Worm (Caenorhabditis elegans) whole organism, early embryonic: ENCODE measurements around the gene ins-11.

ENCODE experiments used
- F13C5.2 ChIP-seq: sonication (generic microtip); optimal IDR thresholded peaks from 2 replicates; lab custom pipeline; 2017; ENCODE audit warnings: mild to moderate bottlenecking, missing genetic modification characterization, inconsistent platforms, missing compliant biosample characterization
- tbx-11 ChIP-seq: fragments of 200-800 bp; sonication (Bioruptor generic); IDR thresholded peaks from 2 replicates; pipeline ENCODE4 v1.3.6; 2022; ENCODE audit warnings: missing genetic modification characterization, missing compliant biosample characterization
- tbx-37 ChIP-seq: fragments of 200-800 bp; sonication (Bioruptor generic); conservative IDR thresholded peaks from 2 replicates; pipeline ENCODE4 v1.3.6; 2022; ENCODE audit warnings: missing genetic modification reagents, missing genetic modification characterization, missing compliant biosample characterization

DNA sequence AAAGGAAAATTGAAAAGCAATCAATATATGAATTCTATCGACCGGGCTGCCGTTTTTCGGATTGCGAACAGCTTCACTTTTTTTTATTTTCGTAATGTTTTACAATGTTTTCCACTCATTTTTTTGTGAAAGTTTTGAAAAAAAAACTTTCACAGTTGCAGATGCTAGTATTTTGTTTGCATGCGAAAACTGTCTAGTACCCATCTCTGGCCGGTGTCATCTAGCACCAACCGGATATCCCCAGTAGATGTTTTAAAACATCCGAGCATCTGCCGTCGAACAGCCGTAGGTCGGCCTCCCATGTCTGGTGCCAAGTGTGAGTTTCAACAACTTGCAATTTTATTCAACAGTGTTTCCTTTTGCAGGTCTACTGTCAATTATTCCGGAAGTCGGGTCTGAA lies 35.1 kb upstream of the ins-11 start, which contains the start of gene ZK177.12:
- TF ChIP-seq tbx-37 (GFP tag; lab: Robert Waterston, UW), result no peak
- no peak for TF ChIP-seq F13C5.2 (tag; lab: Kevin White, UChicago)
- TF ChIP-seq tbx-11, result no peak
